Fruit fly (Drosophila melanogaster) whole organism, embryonic: ENCODE data around the gene wam.

Experiments used
- Antp ChIP-seq: fragments of 200-800 bp; sonication (Bioruptor generic); optimal IDR thresholded peaks from 3 replicates; lab custom pipeline; 2016; ENCODE audit warnings: missing biosample characterization, missing genetic modification characterization
- Atf3 ChIP-seq: fragments of 200-800 bp; sonication (Bioruptor generic); optimal IDR thresholded peaks from 3 replicates; lab custom pipeline; 2016; ENCODE audit warnings: missing biosample characterization, missing genetic modification characterization
- CG10565 ChIP-seq: fragments of 200-800 bp; sonication (Bioruptor generic); optimal IDR thresholded peaks from 3 replicates; lab custom pipeline; 2016; ENCODE audit warnings: missing biosample characterization, mild to moderate bottlenecking, missing genetic modification characterization
- CG10979 ChIP-seq: fragments of 200-800 bp; sonication (Bioruptor generic); optimal IDR thresholded peaks from 2 replicates; lab custom pipeline; 2018; ENCODE audit warnings: missing biosample characterization, mild to moderate bottlenecking, missing genetic modification characterization, moderate library complexity
- CG12104 ChIP-seq: fragments of 200-800 bp; sonication (Bioruptor generic); optimal IDR thresholded peaks from 3 replicates; lab custom pipeline; 2016; ENCODE audit warnings: missing biosample characterization, missing genetic modification characterization
- CG12219 ChIP-seq: fragments of 200-800 bp; sonication (Bioruptor generic); optimal IDR thresholded peaks from 3 replicates; lab custom pipeline; 2018; ENCODE audit warnings: missing biosample characterization, mild to moderate bottlenecking, missing genetic modification characterization
- CG14667 ChIP-seq: fragments of 200-800 bp; sonication (Bioruptor generic); IDR thresholded peaks from 2 replicates; pipeline ENCODE4 v1.3.6; 2022; ENCODE audit warnings: missing biosample characterization, missing genetic modification characterization
- CG1603 ChIP-seq: fragments of 200-800 bp; sonication (Bioruptor generic); optimal IDR thresholded peaks from 2 replicates; lab custom pipeline; 2019; ENCODE audit warnings: missing biosample characterization, mild to moderate bottlenecking, missing genetic modification characterization, moderate library complexity
- CG16863 ChIP-seq: fragments of 200-800 bp; sonication (Bioruptor generic); optimal IDR thresholded peaks from 3 replicates; lab custom pipeline; 2016; ENCODE audit warnings: missing biosample characterization, missing genetic modification characterization
- CG17361 ChIP-seq: fragments of 200-800 bp; sonication (Bioruptor generic); IDR thresholded peaks from 3 replicates; pipeline ENCODE4 v1.3.6; 2022; ENCODE audit warnings: missing biosample characterization, missing genetic modification characterization
- CG17612 ChIP-seq: fragments of 200-800 bp; sonication (Bioruptor generic); IDR thresholded peaks from 2 replicates; pipeline ENCODE4 v1.3.6; 2022; ENCODE audit warnings: missing biosample characterization, missing genetic modification characterization
- CG2875 ChIP-seq: fragments of 200-800 bp; sonication (Bioruptor generic); optimal IDR thresholded peaks from 2 replicates; lab custom pipeline; 2017; ENCODE audit warnings: missing biosample characterization, mild to moderate bottlenecking, missing genetic modification characterization, missing genetic modification reagents
- CG32532 ChIP-seq: fragments of 200-800 bp; sonication (Bioruptor generic); IDR thresholded peaks from 2 replicates; pipeline ENCODE4 v1.3.6; 2022; ENCODE audit warnings: missing biosample characterization, missing genetic modification characterization
- CG6272 ChIP-seq: fragments of 200-800 bp; sonication (Bioruptor generic); IDR thresholded peaks from 2 replicates; pipeline ENCODE4 v1.3.6; 2022; ENCODE audit warnings: missing biosample characterization, missing genetic modification characterization
- CG6689 ChIP-seq: fragments of 200-800 bp; sonication (Bioruptor generic); IDR thresholded peaks from 2 replicates; pipeline ENCODE4 v1.3.6; 2022; ENCODE audit warnings: missing biosample characterization, missing genetic modification characterization
- CG6765 ChIP-seq: fragments of 200-800 bp; sonication (Bioruptor generic); optimal IDR thresholded peaks from 3 replicates; lab custom pipeline; 2017; ENCODE audit warnings: missing biosample characterization, mild to moderate bottlenecking, missing genetic modification characterization
- CG7372 ChIP-seq: fragments of 200-800 bp; sonication (Bioruptor generic); IDR thresholded peaks from 2 replicates; pipeline ENCODE4 v1.3.6; 2022; ENCODE audit warnings: missing biosample characterization, missing genetic modification characterization
- CHES-1-like ChIP-seq: fragments of 200-800 bp; sonication (Bioruptor generic); optimal IDR thresholded peaks from 2 replicates; lab custom pipeline; 2016; ENCODE audit warnings: missing biosample characterization, missing genetic modification characterization
- H2.0 ChIP-seq: fragments of 200-800 bp; sonication (Bioruptor generic); IDR thresholded peaks from 2 replicates; pipeline ENCODE4 v1.3.6; 2022; ENCODE audit warnings: missing biosample characterization, missing genetic modification characterization
- Nf-YA ChIP-seq: fragments of 200-800 bp; sonication (Bioruptor generic); IDR thresholded peaks from 2 replicates; pipeline ENCODE4 v1.3.6; 2022; ENCODE audit warnings: missing biosample characterization, missing genetic modification characterization
- PHDP ChIP-seq: fragments of 200-800 bp; sonication (Bioruptor generic); optimal IDR thresholded peaks from 3 replicates; lab custom pipeline; 2018; ENCODE audit warnings: missing biosample characterization, mild to moderate bottlenecking, missing genetic modification characterization, moderate library complexity
- Side ChIP-seq: fragments of 200-800 bp; sonication (Bioruptor generic); optimal IDR thresholded peaks from 2 replicates; lab custom pipeline; 2016; ENCODE audit warnings: missing biosample characterization, missing genetic modification characterization
- Trl ChIP-seq, 3 experiments: fragments of >200 bp in 2 of 3; fragments of 200-800 bp in 1 of 3; sonication (Bioruptor generic) in 1 of 3; optimal IDR thresholded peaks; 2 replicates in 1 of 3; 3 replicates in 2 of 3; lab custom pipeline; 2016 to 2017; ENCODE audit warnings: missing biosample characterization in 1 of 3, missing genetic modification characterization in 1 of 3
- Xrp1 ChIP-seq: fragments of 200-800 bp; sonication (Bioruptor generic); IDR thresholded peaks from 2 replicates; pipeline ENCODE4 v1.3.6; 2022; ENCODE audit warnings: missing biosample characterization, missing genetic modification characterization
- ap ChIP-seq: fragments of 200-800 bp; sonication (Bioruptor generic); IDR thresholded peaks from 2 replicates; pipeline ENCODE4 v1.3.6; 2022; ENCODE audit warnings: missing biosample characterization, missing genetic modification characterization
- ara ChIP-seq: fragments of 200-800 bp; sonication (Bioruptor generic); IDR thresholded peaks from 2 replicates; pipeline ENCODE4 v1.3.6; 2022; ENCODE audit warnings: missing biosample characterization, missing genetic modification characterization
- bcd ChIP-seq: fragments of 200-800 bp; sonication (Bioruptor generic); optimal IDR thresholded peaks from 2 replicates; lab custom pipeline; 2017; ENCODE audit warnings: missing biosample characterization, mild to moderate bottlenecking, missing genetic modification characterization
- bsh ChIP-seq, 2 experiments: fragments of 200-800 bp; sonication (Bioruptor generic); optimal IDR thresholded peaks; 2 replicates each; lab custom pipeline; 2017 to 2018; ENCODE audit warnings: mild to moderate bottlenecking in 2 of 2, missing biosample characterization in 2 of 2, missing genetic modification characterization in 2 of 2, moderate library complexity in 1 of 2
- chif ChIP-seq, 2 experiments: fragments of 200-800 bp; sonication (Bioruptor generic); optimal IDR thresholded peaks; 3 replicates each; lab custom pipeline; 2016; ENCODE audit warnings: missing biosample characterization in 2 of 2, missing genetic modification characterization in 2 of 2
- exex ChIP-seq: fragments of 200-800 bp; sonication (Bioruptor generic); optimal IDR thresholded peaks from 4 replicates; lab custom pipeline; 2018; ENCODE audit warnings: missing biosample characterization, mild to moderate bottlenecking, missing genetic modification characterization, moderate library complexity
- fru ChIP-seq: fragments of >200 bp; optimal IDR thresholded peaks from 2 replicates; lab custom pipeline; 2017
- gfzf ChIP-seq: fragments of 200-800 bp; sonication (Bioruptor generic); optimal IDR thresholded peaks from 2 replicates; lab custom pipeline; 2016; ENCODE audit warnings: missing biosample characterization, mild to moderate bottlenecking, missing genetic modification characterization, moderate library complexity
- grau ChIP-seq: fragments of 200-800 bp; optimal IDR thresholded peaks from 3 replicates; lab custom pipeline; 2019; ENCODE audit warnings: missing biosample characterization, mild to moderate bottlenecking, missing genetic modification characterization, moderate library complexity
- gsb ChIP-seq: fragments of 200-800 bp; sonication (Bioruptor generic); IDR thresholded peaks from 2 replicates; pipeline ENCODE4 v1.3.6; 2022; ENCODE audit warnings: missing biosample characterization, missing genetic modification characterization
- gsb-n ChIP-seq: fragments of 200-800 bp; sonication (Bioruptor generic); optimal IDR thresholded peaks from 3 replicates; lab custom pipeline; 2018; ENCODE audit warnings: missing biosample characterization, mild to moderate bottlenecking, missing genetic modification characterization
- insv ChIP-seq, 2 experiments: fragments of 200-800 bp; sonication (Bioruptor generic); optimal IDR thresholded peaks; 3 replicates each; lab custom pipeline; 2016 to 2018; ENCODE audit warnings: missing biosample characterization in 2 of 2, missing genetic modification characterization in 2 of 2
- klu ChIP-seq: fragments of 200-800 bp; sonication (Bioruptor generic); IDR thresholded peaks from 2 replicates; pipeline ENCODE4 v1.3.6; 2022; ENCODE audit warnings: missing biosample characterization, missing genetic modification characterization
- lov ChIP-seq, 2 experiments: fragments of 200-800 bp in 1 of 2; fragments of >200 bp in 1 of 2; sonication (Bioruptor generic) in 1 of 2; IDR thresholded peaks in 1 of 2; optimal IDR thresholded peaks in 1 of 2; 2 replicates in 1 of 2; 3 replicates in 1 of 2; pipeline versions ENCODE4 v1.3.6 to Lab custom; 2017 to 2022; ENCODE audit warnings: missing biosample characterization in 1 of 2, missing genetic modification characterization in 1 of 2
- mam ChIP-seq: fragments of 200-800 bp; sonication (Bioruptor generic); optimal IDR thresholded peaks from 3 replicates; lab custom pipeline; 2016; ENCODE audit warnings: missing biosample characterization, missing genetic modification characterization
- odd ChIP-seq: fragments of 200-800 bp; sonication (Bioruptor generic); optimal IDR thresholded peaks from 2 replicates; lab custom pipeline; 2017; ENCODE audit warnings: missing biosample characterization, mild to moderate bottlenecking, missing genetic modification characterization
- otp ChIP-seq: fragments of 200-800 bp; sonication (Bioruptor generic); IDR thresholded peaks from 3 replicates; pipeline ENCODE4, ENCODE4 v1.3.6; 2022; ENCODE audit warnings: missing biosample characterization, missing genetic modification characterization
- pros ChIP-seq: fragments of 200-800 bp; sonication (Bioruptor generic); optimal IDR thresholded peaks from 3 replicates; lab custom pipeline; 2019; ENCODE audit warnings: missing biosample characterization, mild to moderate bottlenecking, missing genetic modification characterization, moderate library complexity
- ranshi ChIP-seq: fragments of 200-800 bp; sonication (Bioruptor generic); IDR thresholded peaks from 2 replicates; pipeline ENCODE4 v1.3.6; 2022; ENCODE audit warnings: missing biosample characterization, missing genetic modification characterization
- row ChIP-seq: fragments of 200-800 bp; sonication (Bioruptor generic); IDR thresholded peaks from 3 replicates; pipeline ENCODE4 v1.3.6; 2022; ENCODE audit warnings: missing biosample characterization, missing genetic modification characterization
- seq ChIP-seq: fragments of 200-800 bp; sonication (Bioruptor generic); IDR thresholded peaks from 2 replicates; pipeline ENCODE4 v1.3.6; 2022; ENCODE audit warnings: missing biosample characterization, missing genetic modification characterization
- slou ChIP-seq: fragments of 200-800 bp; sonication (Bioruptor generic); optimal IDR thresholded peaks from 3 replicates; lab custom pipeline; 2016; ENCODE audit warnings: missing biosample characterization, missing genetic modification characterization
- tll ChIP-seq, 2 experiments: fragments of 200-800 bp in 1 of 2; fragments of >200 bp in 1 of 2; sonication (Bioruptor generic) in 1 of 2; optimal IDR thresholded peaks; 2 replicates each; lab custom pipeline; 2017 to 2019; ENCODE audit warnings: missing biosample characterization in 2 of 2, missing genetic modification characterization in 2 of 2, mild to moderate bottlenecking in 1 of 2, moderate library complexity in 1 of 2
- tna ChIP-seq: fragments of 200-800 bp; sonication (Bioruptor generic); IDR thresholded peaks from 2 replicates; pipeline ENCODE4 v1.3.6; 2022; ENCODE audit warnings: missing biosample characterization, missing genetic modification characterization; ENCODE audit not compliant: partially characterized antibody
- wor ChIP-seq: fragments of 200-800 bp; sonication (Bioruptor generic); IDR thresholded peaks from 2 replicates; pipeline ENCODE4 v1.3.6; 2022; ENCODE audit warnings: missing biosample characterization, missing genetic modification characterization
- zen ChIP-seq: fragments of 200-800 bp; sonication (Bioruptor generic); optimal IDR thresholded peaks from 3 replicates; lab custom pipeline; 2018; ENCODE audit warnings: missing biosample characterization, mild to moderate bottlenecking, missing genetic modification characterization, moderate library complexity
- zf30C ChIP-seq: fragments of 200-800 bp; sonication (Bioruptor generic); optimal IDR thresholded peaks from 3 replicates; lab custom pipeline; 2018; ENCODE audit warnings: missing biosample characterization, mild to moderate bottlenecking, missing genetic modification characterization

Gene wam

dm6 chr3R:23315630-23316029 is 27.8 kb upstream of the wam start (continued):
- 0 out of 2 replicates have a peak, but pooled peaks have one; percentile 21 for TF ChIP-seq seq (GFP tag; lab: Robert Waterston, UW)
- TF ChIP-seq zf30C (GFP tag; lab: Kevin White, UChicago): no peak
- no peak for TF ChIP-seq odd (GFP tag; lab: Kevin White, UChicago)
- TF ChIP-seq slou (GFP tag; lab: Kevin White, UChicago): no peak
- TF ChIP-seq tna (GFP tag; lab: Robert Waterston, UW): no peak
- TF ChIP-seq gsb (GFP tag; lab: Robert Waterston, UW): no peak
- TF ChIP-seq klu: no peak
- peak; percentile 55; the same call in 1 of the 2 replicates for TF ChIP-seq Xrp1 (GFP tag; lab: Robert Waterston, UW)
- TF ChIP-seq CG6765 (GFP tag; lab: Kevin White, UChicago): no peak
- no peak for TF ChIP-seq pros (GFP tag; lab: Kevin White, UChicago)
- TF ChIP-seq grau (tag; lab: Kevin White, UChicago): peak; percentile 33
- TF ChIP-seq CG6689 (GFP tag; lab: Robert Waterston, UW): peak; percentile 31; the same call in 1 of the 2 replicates
- TF ChIP-seq tll (GFP tag; optimal IDR thresholded peaks at IDR 0.05; lab: Kevin White, UChicago): no peak
- TF ChIP-seq insv (GFP tag; optimal IDR thresholded peaks at IDR 0.05; lab: Kevin White, UChicago): no peak
- no peak for TF ChIP-seq Side
- TF ChIP-seq exex (tag; lab: Kevin White, UChicago): peak; percentile 20
- peak; percentile 7 for TF ChIP-seq gsb-n (tag; lab: Kevin White, UChicago)
- no peak for TF ChIP-seq ap
- peak; percentile 20 to 27 for TF ChIP-seq chif (GFP tag; optimal IDR thresholded peaks at IDR 0.05; lab: Kevin White, UChicago)
- no peak for TF ChIP-seq CG12104 (GFP tag; lab: Kevin White, UChicago)
- TF ChIP-seq Nf-YA (GFP tag; lab: Robert Waterston, UW): no peak
- TF ChIP-seq CG14667 (GFP tag; lab: Robert Waterston, UW): 0 out of 2 replicates have a peak, but pooled peaks have one; percentile 9
- TF ChIP-seq CG6272 (GFP tag; lab: Robert Waterston, UW): no peak
- TF ChIP-seq wor (GFP tag; lab: Robert Waterston, UW): no peak
- peak; percentile 9 for TF ChIP-seq CG10979 (tag; lab: Kevin White, UChicago)
- no peak for TF ChIP-seq zen
- TF ChIP-seq H2.0 (GFP tag; lab: Robert Waterston, UW): peak; percentile 68
- TF ChIP-seq Trl (optimal IDR thresholded peaks at IDR 0.05; lab: Kevin White, UChicago): no peak
- TF ChIP-seq Trl (GFP tag; optimal IDR thresholded peaks at IDR 0.05; lab: Kevin White, UChicago): peak; percentile 31
- TF ChIP-seq bcd (GFP tag; lab: Kevin White, UChicago): no peak
- TF ChIP-seq fru (lab: Kevin White, UChicago): no peak
- TF ChIP-seq ara (GFP tag; lab: Robert Waterston, UW): 0 out of 2 replicates have a peak, but pooled peaks have one; percentile 29
- TF ChIP-seq PHDP (tag; lab: Kevin White, UChicago): peak; percentile 12
- no peak for TF ChIP-seq CG17361 (GFP tag; lab: Robert Waterston, UW)
- no peak for TF ChIP-seq CG17612 (GFP tag; lab: Robert Waterston, UW)
- no peak for TF ChIP-seq CG7372
- no peak for TF ChIP-seq CG10565 (GFP tag; lab: Kevin White, UChicago)
- TF ChIP-seq mam (GFP tag; lab: Kevin White, UChicago): no peak
- peak; percentile 21 for TF ChIP-seq CG16863 (GFP tag; lab: Kevin White, UChicago)
- TF ChIP-seq ranshi (GFP tag; lab: Robert Waterston, UW): no peak
- TF ChIP-seq Antp (GFP tag; lab: Kevin White, UChicago): no peak
- no peak for TF ChIP-seq Atf3 (GFP tag; lab: Kevin White, UChicago)
- TF ChIP-seq CHES-1-like (GFP tag; lab: Kevin White, UChicago): no peak
- no peak for TF ChIP-seq gfzf (GFP tag; lab: Kevin White, UChicago)
- no peak for TF ChIP-seq CG32532
- no peak for TF ChIP-seq lov (optimal IDR thresholded peaks at IDR 0.05; lab: Kevin White, UChicago)
- no peak for TF ChIP-seq lov (GFP tag; IDR thresholded peaks at IDR 0.05; lab: Robert Waterston, UW)
- peak; percentile 13 for TF ChIP-seq CG2875 (GFP tag; lab: Kevin White, UChicago)
- TF ChIP-seq CG12219: no peak
- peak; percentile 61 for TF ChIP-seq row (GFP tag; lab: Robert Waterston, UW)
- TF ChIP-seq bsh (GFP tag; optimal IDR thresholded peaks at IDR 0.05; lab: Kevin White, UChicago): peak in 1 of 2 experiments; percentile 30
- TF ChIP-seq CG1603 (tag; lab: Kevin White, UChicago): peak; percentile 51
- TF ChIP-seq otp: no peak
